Worm (Caenorhabditis elegans): ENCODE data around the gene grd-2.

ce11 chrV:20636855-20637254, 27.3 kb downstream of the grd-2 start, which contains the start of gene ttr-13:
- TF ChIP-seq fos-1 (tag; optimal IDR thresholded peaks at IDR 0.05) (no peak), ztf-11 (tag; optimal IDR thresholded peaks at IDR 0.05) (no peak), ama-1 (optimal IDR thresholded peaks at IDR 0.05) (no peak), ceh-8 (GFP tag; optimal IDR thresholded peaks at IDR 0.05) (no peak), mep-1 (tag; optimal IDR thresholded peaks at IDR 0.05) (no peak), nhr-11 (tag; optimal IDR thresholded peaks at IDR 0.05) (no peak), lir-3 (tag; optimal IDR thresholded peaks at IDR 0.05; ENCODE audit: poor library complexity) (no peak), skn-1 (tag; optimal IDR thresholded peaks at IDR 0.05) (no peak), snpc-4 (tag; optimal IDR thresholded peaks at IDR 0.05) (no peak), nhr-84 (tag; optimal IDR thresholded peaks at IDR 0.05) (no peak), fkh-8 (tag; optimal IDR thresholded peaks at IDR 0.05) (no peak)
